Worm (Caenorhabditis elegans) whole organism, L4 larva: ENCODE results near the gene Y60C6A.1.

Source experiments
- F10B5.3 ChIP-seq: sonication (generic microtip); optimal IDR thresholded peaks from 2 replicates; lab custom pipeline; 2016; ENCODE audit warnings: mild to moderate bottlenecking, missing genetic modification characterization, missing compliant biosample characterization
- F26F4.8 ChIP-seq: fragments of 200-800 bp; sonication (Bioruptor generic); conservative IDR thresholded peaks from 2 replicates; pipeline ENCODE4 v1.3.6; 2022; ENCODE audit warnings: missing genetic modification characterization, missing compliant biosample characterization
- F49E8.2 ChIP-seq: sonication (generic microtip); optimal IDR thresholded peaks from 2 replicates; lab custom pipeline; 2016; ENCODE audit warnings: missing compliant biosample characterization, mild to moderate bottlenecking, missing genetic modification characterization, borderline replicate concordance
- T26A8.4 ChIP-seq: fragments of 200-800 bp; sonication (Bioruptor generic); IDR thresholded peaks from 2 replicates; pipeline ENCODE4 v1.3.6; 2022; ENCODE audit warnings: missing genetic modification characterization, missing compliant biosample characterization
- Y48G9A.11 ChIP-seq: fragments of 200-800 bp; sonication (Bioruptor generic); IDR thresholded peaks from 2 replicates; pipeline ENCODE4 v1.3.6; 2022; ENCODE audit warnings: missing genetic modification reagents, missing genetic modification characterization, missing compliant biosample characterization
- Y5F2A.4 ChIP-seq: fragments of 200-800 bp; sonication (Bioruptor generic); optimal IDR thresholded peaks from 2 replicates; lab custom pipeline; 2018; ENCODE audit warnings: mild to moderate bottlenecking, missing genetic modification characterization, missing compliant biosample characterization
- ZK546.5 ChIP-seq, 2 experiments: sonication (generic microtip); optimal IDR thresholded peaks; 2 replicates each; lab custom pipeline; 2017; ENCODE audit warnings: missing biosample characterization in 2 of 2, missing genetic modification characterization in 2 of 2
- aha-1 ChIP-seq: fragments of 150-350 bp; peaks from one replicate; lab custom pipeline; 2014; ENCODE audit warnings: missing biosample characterization, missing genetic modification characterization
- ama-1 ChIP-seq: fragments of 150-350 bp; optimal IDR thresholded peaks from 2 replicates; lab custom pipeline; 2014; ENCODE audit warnings: inconsistent platforms, mixed read lengths
- ceh-20 ChIP-seq: fragments of 200-800 bp; sonication (Bioruptor generic); IDR thresholded peaks from 2 replicates; pipeline ENCODE4 v1.3.6; 2022; ENCODE audit warnings: missing genetic modification reagents, missing genetic modification characterization, missing compliant biosample characterization
- ceh-44 ChIP-seq: fragments of 200-800 bp; sonication (Bioruptor generic); IDR thresholded peaks from 2 replicates; pipeline ENCODE4 v1.3.6; 2022; ENCODE audit warnings: missing genetic modification reagents, missing genetic modification characterization, missing compliant biosample characterization
- ceh-82 ChIP-seq: sonication (generic microtip); optimal IDR thresholded peaks from 2 replicates; lab custom pipeline; 2017; ENCODE audit warnings: missing biosample characterization, missing genetic modification characterization
- ces-1 ChIP-seq: fragments of 150-350 bp; sonication (generic microtip); optimal IDR thresholded peaks from 4 replicates; lab custom pipeline; 2014; ENCODE audit warnings: missing biosample characterization, missing genetic modification reagents, missing genetic modification characterization
- ctbp-1 ChIP-seq: fragments of 200-800 bp; sonication (Bioruptor generic); IDR thresholded peaks from 2 replicates; pipeline ENCODE4 v1.3.6; 2022; ENCODE audit warnings: missing genetic modification reagents, missing genetic modification characterization, missing compliant biosample characterization
- daf-16 ChIP-seq, 3 experiments: sonication (generic microtip); optimal IDR thresholded peaks; 2 replicates each; lab custom pipeline; 2016 to 2017; ENCODE audit warnings: missing genetic modification characterization in 3 of 3, missing genetic modification reagents in 3 of 3, mild to moderate bottlenecking in 2 of 3, missing compliant biosample characterization in 2 of 3, missing biosample characterization in 1 of 3, moderate library complexity in 1 of 3
- dmd-6 ChIP-seq: fragments of 200-800 bp; sonication (Bioruptor generic); IDR thresholded peaks from 2 replicates; pipeline ENCODE4 v1.3.6; 2022; ENCODE audit warnings: missing genetic modification reagents, missing genetic modification characterization, missing compliant biosample characterization
- dmd-9 ChIP-seq: fragments of 200-800 bp; sonication (Bioruptor generic); IDR thresholded peaks from 2 replicates; pipeline ENCODE4 v1.3.6; 2022; ENCODE audit warnings: missing genetic modification reagents, missing genetic modification characterization, missing compliant biosample characterization
- duxl-1 ChIP-seq: sonication (generic microtip); optimal IDR thresholded peaks from 2 replicates; lab custom pipeline; 2016; ENCODE audit warnings: mild to moderate bottlenecking, missing genetic modification characterization, moderate library complexity, missing compliant biosample characterization; ENCODE audit not compliant: poor library complexity
- dve-1 ChIP-seq: sonication (generic microtip); optimal IDR thresholded peaks from 2 replicates; lab custom pipeline; 2017; ENCODE audit warnings: antibody characterized with exemption, mild to moderate bottlenecking, missing genetic modification characterization, missing compliant biosample characterization; ENCODE audit not compliant: insufficient read depth
- fos-1 ChIP-seq: fragments of 150-350 bp; optimal IDR thresholded peaks from 2 replicates; lab custom pipeline; 2014; ENCODE audit warnings: missing biosample characterization, missing genetic modification characterization
- gei-8 ChIP-seq: fragments of 200-800 bp; sonication (Bioruptor generic); optimal IDR thresholded peaks from 2 replicates; lab custom pipeline; 2018; ENCODE audit warnings: mild to moderate bottlenecking, missing genetic modification characterization, missing compliant biosample characterization
- hif-1 ChIP-seq, 2 experiments: sonication (generic microtip); optimal IDR thresholded peaks; 2 replicates each; lab custom pipeline; 2016 to 2017; ENCODE audit warnings: missing compliant biosample characterization in 2 of 2, missing genetic modification characterization in 2 of 2, missing genetic modification reagents in 2 of 2, missing genotype in 2 of 2, mild to moderate bottlenecking in 1 of 2
- hlh-11 ChIP-seq: fragments of 200-800 bp; sonication (Bioruptor generic); optimal IDR thresholded peaks from 2 replicates; lab custom pipeline; 2018; ENCODE audit warnings: mild to moderate bottlenecking, missing genetic modification characterization, missing compliant biosample characterization
- hmg-1.1 ChIP-seq: fragments of 200-800 bp; sonication (Bioruptor generic); IDR thresholded peaks from 2 replicates; pipeline ENCODE4 v1.3.6; 2022; ENCODE audit warnings: missing genetic modification reagents, missing genetic modification characterization, missing compliant biosample characterization
- lin-29 ChIP-seq: fragments of 200-800 bp; sonication (Bioruptor generic); IDR thresholded peaks from 2 replicates; pipeline ENCODE4 v1.3.6; 2022; ENCODE audit warnings: missing genetic modification reagents, missing genetic modification characterization, missing compliant biosample characterization
- lir-3 ChIP-seq: sonication (generic microtip); optimal IDR thresholded peaks from 2 replicates; lab custom pipeline; 2016; ENCODE audit warnings: mild to moderate bottlenecking, missing genetic modification characterization, missing compliant biosample characterization
- lsy-2 ChIP-seq, 2 experiments: fragments of 150-350 bp in 1 of 2; sonication (generic microtip) in 1 of 2; optimal IDR thresholded peaks; 2 replicates each; lab custom pipeline; 2014 to 2017; ENCODE audit warnings: missing biosample characterization in 2 of 2, missing genetic modification characterization in 2 of 2
- mdt-29 ChIP-seq: fragments of 200-800 bp; sonication (Bioruptor generic); IDR thresholded peaks from 2 replicates; pipeline ENCODE4 v1.3.6; 2022; ENCODE audit warnings: missing genetic modification reagents, missing genetic modification characterization, missing compliant biosample characterization
- mep-1 ChIP-seq: fragments of 150-350 bp; sonication (generic microtip); optimal IDR thresholded peaks from 3 replicates; lab custom pipeline; 2014; ENCODE audit warnings: missing biosample characterization, missing genetic modification characterization
- mes-2 ChIP-seq: sonication (generic microtip); optimal IDR thresholded peaks from 2 replicates; lab custom pipeline; 2016; ENCODE audit warnings: missing genotype, mild to moderate bottlenecking, missing genetic modification characterization, missing compliant biosample characterization; ENCODE audit not compliant: poor library complexity, severe bottlenecking
- mxl-2 ChIP-seq: fragments of 200-800 bp; sonication (Bioruptor generic); conservative IDR thresholded peaks from 2 replicates; pipeline ENCODE4 v1.3.6; 2022; ENCODE audit warnings: missing genetic modification reagents, missing genetic modification characterization, missing compliant biosample characterization
- nhr-10 ChIP-seq: fragments of 150-350 bp; optimal IDR thresholded peaks from 2 replicates; lab custom pipeline; 2014; ENCODE audit warnings: missing biosample characterization, missing genetic modification characterization
- nhr-25 ChIP-seq: sonication (generic microtip); optimal IDR thresholded peaks from 2 replicates; lab custom pipeline; 2017; ENCODE audit warnings: missing genetic modification characterization, mild to moderate bottlenecking, missing compliant biosample characterization, antibody characterized with exemption, moderate library complexity, borderline replicate concordance; ENCODE audit not compliant: insufficient read depth
- nhr-28 ChIP-seq: fragments of 150-350 bp; optimal IDR thresholded peaks from 2 replicates; lab custom pipeline; 2014; ENCODE audit warnings: missing biosample characterization, missing genetic modification characterization
- nhr-41 ChIP-seq: fragments of 200-800 bp; sonication (Bioruptor generic); IDR thresholded peaks from 2 replicates; pipeline ENCODE4 v1.3.6; 2022; ENCODE audit warnings: missing genetic modification reagents, missing genetic modification characterization, missing compliant biosample characterization
- nhr-42 ChIP-seq: fragments of 200-800 bp; sonication (Bioruptor generic); IDR thresholded peaks from 2 replicates; pipeline ENCODE4 v1.3.6; 2022; ENCODE audit warnings: missing genetic modification characterization, missing compliant biosample characterization
- nhr-77 ChIP-seq: fragments of 150-350 bp; optimal IDR thresholded peaks from 2 replicates; lab custom pipeline; 2014; ENCODE audit warnings: missing biosample characterization, missing genetic modification characterization
- pha-4 ChIP-seq, 2 experiments: fragments of 150-350 bp in 1 of 2; fragments of 200-800 bp in 1 of 2; sonication (Bioruptor generic) in 1 of 2; IDR thresholded peaks in 1 of 2; optimal IDR thresholded peaks in 1 of 2; 2 replicates each; pipeline versions ENCODE4 v1.3.6 to Lab custom; 2014 to 2022; ENCODE audit warnings: missing genetic modification characterization in 2 of 2, missing genetic modification reagents in 2 of 2, missing biosample characterization in 1 of 2, missing compliant biosample characterization in 1 of 2
- php-3 ChIP-seq: fragments of 200-800 bp; sonication (Bioruptor generic); IDR thresholded peaks from 2 replicates; pipeline ENCODE4 v1.3.6; 2022; ENCODE audit warnings: missing genetic modification reagents, missing genetic modification characterization, missing compliant biosample characterization
- pqm-1 ChIP-seq: sonication (generic microtip); optimal IDR thresholded peaks from 2 replicates; lab custom pipeline; 2017; ENCODE audit warnings: missing biosample characterization, missing genetic modification characterization
- sdz-12 ChIP-seq: fragments of 200-800 bp; sonication (Bioruptor generic); optimal IDR thresholded peaks from 2 replicates; lab custom pipeline; 2018; ENCODE audit warnings: mild to moderate bottlenecking, missing genetic modification characterization, missing compliant biosample characterization
- skn-1 ChIP-seq: fragments of 150-350 bp; optimal IDR thresholded peaks from 2 replicates; lab custom pipeline; 2014; ENCODE audit warnings: missing biosample characterization, missing genetic modification characterization
- tag-97 ChIP-seq: fragments of 200-800 bp; sonication (Bioruptor generic); IDR thresholded peaks from 2 replicates; pipeline ENCODE4 v1.3.6; 2022; ENCODE audit warnings: missing genetic modification characterization, missing compliant biosample characterization
- tra-1 ChIP-seq: fragments of 200-800 bp; sonication (Bioruptor generic); IDR thresholded peaks from 2 replicates; pipeline ENCODE4 v1.3.6; 2022; ENCODE audit warnings: missing genetic modification reagents, missing genetic modification characterization, missing compliant biosample characterization
- unc-130 ChIP-seq: sonication (generic microtip); optimal IDR thresholded peaks from 2 replicates; lab custom pipeline; 2016; ENCODE audit warnings: missing genetic modification reagents, missing genetic modification characterization, missing compliant biosample characterization
- unc-39 ChIP-seq: sonication (generic microtip); optimal IDR thresholded peaks from 2 replicates; lab custom pipeline; 2017; ENCODE audit warnings: missing biosample characterization, missing genetic modification characterization

Y60C6A.1 gene

ce11 chrV:4770408-4770947 is 12.9 kb upstream of the Y60C6A.1 start, which contains the start of gene elt-7:
Gene elt-7 (plus strand): TSS chrV:4770670.
- TF ChIP-seq ceh-44 (GFP tag; lab: Robert Waterston, UW) (no peak), nhr-28 (tag; lab: Kevin White, UChicago) (peak; percentile 73), hif-1 (tag; optimal IDR thresholded peaks at IDR 0.05; lab: Kevin White, UChicago) (no peak), php-3 (GFP tag; lab: Robert Waterston, UW) (0 out of 2 replicates have a peak, but pooled peaks have one; percentile 11), dve-1 (tag; lab: Kevin White, UChicago) (no peak), ctbp-1 (no peak), mxl-2 (GFP tag; lab: Robert Waterston, UW) (no peak), nhr-42 (no peak), Y5F2A.4 (no peak), lir-3 (tag; lab: Kevin White, UChicago) (no peak), daf-16 (GFP tag; optimal IDR thresholded peaks at IDR 0.05; lab: Kevin White, UChicago) (no peak), daf-16 (tag; optimal IDR thresholded peaks at IDR 0.05; lab: Kevin White, UChicago) (no peak), sdz-12 (no peak), ama-1 (no peak), hmg-1.1 (GFP tag; lab: Robert Waterston, UW) (no peak), F49E8.2 (tag; lab: Kevin White, UChicago) (no peak), aha-1 (tag; lab: Kevin White, UChicago) (peak; percentile 92), unc-39 (no peak), F10B5.3 (tag; lab: Kevin White, UChicago) (no peak), nhr-77 (no peak), fos-1 (no peak), Y48G9A.11 (no peak), lin-29 (GFP tag; lab: Robert Waterston, UW) (no peak), dmd-6 (GFP tag; lab: Robert Waterston, UW) (peak; percentile 54), tra-1 (GFP tag; lab: Robert Waterston, UW) (no peak), lsy-2 (tag; optimal IDR thresholded peaks at IDR 0.05; lab: Kevin White, UChicago) (no peak), pqm-1 (tag; lab: Kevin White, UChicago) (peak; percentile 81), skn-1 (tag; lab: Kevin White, UChicago) (no peak), ZK546.5 (tag; optimal IDR thresholded peaks at IDR 0.05; lab: Kevin White, UChicago) (no peak), pha-4 (GFP tag; IDR thresholded peaks at IDR 0.05; lab: Robert Waterston, UW) (no peak), pha-4 (tag; optimal IDR thresholded peaks at IDR 0.05; lab: Kevin White, UChicago) (no peak), F26F4.8 (GFP tag; lab: Robert Waterston, UW) (no peak), hlh-11 (peak; percentile 40), gei-8 (GFP tag; lab: Kevin White, UChicago) (no peak), ceh-82 (tag; lab: Kevin White, UChicago) (no peak), T26A8.4 (no peak), mdt-29 (GFP tag; lab: Robert Waterston, UW) (no peak), duxl-1 (tag; lab: Kevin White, UChicago) (no peak), dmd-9 (GFP tag; lab: Robert Waterston, UW) (no peak), nhr-10 (tag; lab: Kevin White, UChicago) (no peak), nhr-41 (GFP tag; lab: Robert Waterston, UW) (peak; percentile 84; the same call in 1 of the 2 replicates), nhr-25 (tag; lab: Kevin White, UChicago) (no peak), ces-1 (no peak), unc-130 (GFP tag; lab: Kevin White, UChicago) (no peak), mep-1 (no peak), mes-2 (tag; lab: Kevin White, UChicago) (no peak), ceh-20 (GFP tag; lab: Robert Waterston, UW) (no peak), tag-97 (GFP tag; lab: Robert Waterston, UW) (no peak)
- TF ChIP-seq, all 104 proteins: peak for 7
